Worm (Caenorhabditis elegans) whole organism, midembryonic: ENCODE measurements around the gene nlp-82.

ENCODE experiments used
- T22C8.4 ChIP-seq: fragments of 200-800 bp; sonication (Bioruptor generic); IDR thresholded peaks from 2 replicates; pipeline ENCODE4 v1.3.6; 2022; ENCODE audit warnings: missing genetic modification characterization, missing compliant biosample characterization
- cog-1 ChIP-seq: sonication (generic microtip); optimal IDR thresholded peaks from 2 replicates; lab custom pipeline; 2016; ENCODE audit warnings: missing genetic modification characterization, missing compliant biosample characterization
- flt-1 ChIP-seq: fragments of 200-800 bp; sonication (Bioruptor generic); IDR thresholded peaks from 2 replicates; pipeline ENCODE4 v1.3.6; 2022; ENCODE audit warnings: missing genetic modification characterization, missing compliant biosample characterization
- klf-2 ChIP-seq: fragments of 200-800 bp; sonication (Bioruptor generic); conservative IDR thresholded peaks from 2 replicates; pipeline ENCODE4 v1.3.6; 2022; ENCODE audit warnings: missing genetic modification reagents, missing genetic modification characterization, missing compliant biosample characterization
- med-1 ChIP-seq: sonication (generic microtip); optimal IDR thresholded peaks from 2 replicates; lab custom pipeline; 2017; ENCODE audit warnings: missing genetic modification characterization, mild to moderate bottlenecking, missing compliant biosample characterization, antibody characterized with exemption, missing genetic modification reagents; ENCODE audit not compliant: insufficient read depth
- ref-1 ChIP-seq: fragments of 200-800 bp; sonication (Bioruptor generic); conservative IDR thresholded peaks from 2 replicates; pipeline ENCODE4 v1.3.6; 2022; ENCODE audit warnings: missing genetic modification reagents, missing genetic modification characterization, missing compliant biosample characterization
- tab-1 ChIP-seq: fragments of 200-800 bp; sonication (Bioruptor generic); IDR thresholded peaks from 2 replicates; pipeline ENCODE4 v1.3.6; 2022; ENCODE audit warnings: missing genetic modification characterization, missing compliant biosample characterization
- ztf-23 ChIP-seq: fragments of 200-800 bp; sonication (Bioruptor generic); IDR thresholded peaks from 2 replicates; pipeline ENCODE4 v1.3.6; 2022; ENCODE audit warnings: missing genetic modification reagents, missing genetic modification characterization, missing compliant biosample characterization
- ztf-29 ChIP-seq: fragments of 200-800 bp; sonication (Bioruptor generic); IDR thresholded peaks from 2 replicates; pipeline ENCODE4 v1.3.6; 2022; ENCODE audit warnings: missing genetic modification reagents, missing genetic modification characterization, missing compliant biosample characterization

nlp-82 gene

DNA sequence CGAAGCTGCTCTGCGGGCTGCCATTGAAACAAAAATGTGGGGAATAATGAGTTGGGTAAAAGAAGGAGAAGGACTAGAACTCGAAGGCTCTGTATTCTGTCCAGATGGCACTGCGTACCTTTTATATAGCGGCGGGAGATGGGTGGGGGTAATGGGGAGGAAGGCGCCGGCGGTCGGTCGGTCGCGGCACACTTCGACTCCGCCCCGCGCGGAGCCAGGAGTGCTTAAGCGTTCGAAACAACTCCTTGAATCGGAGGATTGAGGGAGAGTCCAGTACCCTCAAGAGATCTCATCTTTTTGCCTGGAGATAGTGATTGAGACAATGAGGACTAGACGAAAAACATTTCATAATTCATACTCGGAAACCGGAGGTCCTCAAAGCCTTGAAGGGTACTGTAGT, 27.0 kb downstream of the nlp-82 start, which contains the start of gene abu-14:
abu-14 (minus strand) TSS at position 81 of the 400 bp plus-strand sequence.
- no peak for TF ChIP-seq klf-2 (GFP tag; lab: Robert Waterston, UW)
- TF ChIP-seq tab-1 = no peak
- TF ChIP-seq T22C8.4 (GFP tag; lab: Robert Waterston, UW) = no peak
- no peak for TF ChIP-seq ztf-23 (GFP tag; lab: Robert Waterston, UW)
- no peak for TF ChIP-seq ztf-29 (GFP tag; lab: Robert Waterston, UW)
- no peak for TF ChIP-seq flt-1
- TF ChIP-seq cog-1 (tag; lab: Kevin White, UChicago) = no peak
- no peak for TF ChIP-seq ref-1 (GFP tag; lab: Robert Waterston, UW)
- no peak for TF ChIP-seq med-1 (GFP tag; lab: Kevin White, UChicago)

DNA sequence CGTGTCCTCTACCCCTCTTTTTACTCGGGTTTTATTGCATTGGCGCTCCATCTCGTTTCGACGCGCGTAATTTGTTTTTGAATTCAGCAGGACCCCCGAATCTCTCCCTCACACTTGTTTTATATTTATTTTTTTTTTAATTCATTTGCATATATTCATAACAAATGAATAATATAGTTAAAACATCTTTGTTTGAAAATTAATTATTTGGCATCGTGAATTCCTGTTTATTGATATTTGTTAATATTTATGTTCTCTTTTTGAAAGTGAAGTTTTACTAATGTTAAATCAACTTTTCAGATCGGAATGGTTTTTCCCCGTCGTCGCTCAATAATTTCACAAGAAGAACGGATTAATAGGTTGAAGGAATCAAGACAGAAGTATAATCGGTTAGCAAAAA, 31.1 kb downstream of the nlp-82 start, which contains the start of gene ZK1067.3:
ZK1067.3 (plus strand) TSS at position 301 of the 400 bp plus-strand sequence.
- TF ChIP-seq tab-1 (no peak), klf-2 (GFP tag; lab: Robert Waterston, UW) (no peak), cog-1 (tag; lab: Kevin White, UChicago) (no peak), T22C8.4 (GFP tag; lab: Robert Waterston, UW) (no peak), ref-1 (GFP tag; lab: Robert Waterston, UW) (no peak), ztf-23 (GFP tag; lab: Robert Waterston, UW) (no peak), flt-1 (no peak), ztf-29 (GFP tag; lab: Robert Waterston, UW) (no peak), med-1 (GFP tag; lab: Kevin White, UChicago) (no peak)

DNA sequence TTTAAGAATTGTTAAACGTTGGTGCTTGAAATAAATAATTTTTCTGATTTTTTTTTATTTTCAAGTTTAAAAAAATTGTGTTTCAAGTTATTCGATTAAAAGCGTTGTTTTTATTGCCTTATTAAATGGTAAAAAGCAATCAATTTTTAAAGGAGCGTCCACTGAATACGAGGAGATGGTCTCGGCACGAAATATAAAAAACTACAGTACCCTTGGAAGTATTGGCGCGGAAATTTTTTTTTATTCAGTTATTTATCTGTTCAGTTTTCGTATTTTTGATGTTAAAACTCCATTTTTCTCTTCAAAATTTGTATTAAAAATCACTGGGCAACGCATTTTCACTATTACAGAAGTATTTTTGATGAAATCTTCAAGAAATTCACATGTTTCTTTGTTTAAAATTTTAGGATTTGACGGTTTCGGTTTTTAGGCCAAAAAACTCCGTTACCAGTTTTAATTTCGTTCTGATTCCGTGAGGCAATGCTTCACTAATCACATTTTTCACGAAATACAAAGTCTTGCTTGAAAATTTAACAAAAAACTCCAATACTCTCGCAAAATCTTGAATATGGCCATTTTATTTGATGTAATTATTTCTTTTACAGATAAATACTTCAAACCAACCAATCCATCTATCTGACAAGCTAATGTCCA, 40.9 kb downstream of the nlp-82 start, which contains the start of gene znfx-1:
znfx-1 (plus strand) TSS at position 604 of the 654 bp plus-strand sequence.
- TF ChIP-seq ztf-29 (GFP tag; lab: Robert Waterston, UW) (no peak), T22C8.4 (GFP tag; lab: Robert Waterston, UW) (no peak), ref-1 (GFP tag; lab: Robert Waterston, UW) (no peak), flt-1 (no peak), tab-1 (no peak), cog-1 (tag; lab: Kevin White, UChicago) (no peak), ztf-23 (GFP tag; lab: Robert Waterston, UW) (no peak), med-1 (GFP tag; lab: Kevin White, UChicago) (no peak), klf-2 (GFP tag; lab: Robert Waterston, UW) (no peak)

DNA sequence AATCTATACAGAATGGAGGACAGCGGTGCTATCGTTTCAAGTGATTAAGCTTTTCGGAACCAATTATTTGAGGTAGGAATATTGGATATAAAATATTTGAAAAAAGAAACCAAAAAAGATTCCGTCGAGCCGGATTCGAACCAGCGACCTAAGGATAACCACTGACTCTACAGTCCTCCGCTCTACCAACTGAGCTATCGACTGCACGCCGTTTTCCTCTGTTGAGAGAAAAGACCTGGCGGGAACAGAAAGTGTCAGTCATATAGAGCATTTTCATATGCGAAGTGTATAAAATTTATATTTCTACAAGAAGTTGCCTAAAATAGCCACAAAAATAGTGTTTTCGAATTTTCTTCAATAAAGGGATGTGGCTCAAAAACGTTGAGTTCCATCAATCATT, 42.4 kb downstream of the nlp-82 start:
- TF ChIP-seq ztf-23 (GFP tag; lab: Robert Waterston, UW) (no peak), ztf-29 (GFP tag; lab: Robert Waterston, UW) (no peak), flt-1 (no peak), cog-1 (tag; lab: Kevin White, UChicago) (no peak), T22C8.4 (GFP tag; lab: Robert Waterston, UW) (no peak), tab-1 (no peak)

DNA sequence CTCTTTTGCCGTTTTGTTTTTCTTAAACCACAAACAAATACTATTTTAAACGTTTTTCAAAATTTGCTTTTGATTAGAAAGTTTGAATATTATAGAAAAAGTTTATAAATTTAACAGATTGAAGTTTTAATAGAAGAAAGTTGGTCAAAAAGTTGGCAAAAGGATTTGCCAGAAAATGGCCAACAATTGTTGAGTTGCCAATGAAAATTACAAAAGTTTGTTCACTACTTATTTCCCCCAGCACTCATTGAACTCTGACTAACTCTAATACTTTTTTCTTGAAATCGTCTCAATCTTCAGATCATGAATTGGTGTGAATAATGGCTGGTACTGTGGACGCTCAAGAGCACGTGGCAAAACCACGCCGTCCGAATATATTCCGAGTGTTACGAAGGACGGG, 44.0 kb downstream of the nlp-82 start, which contains the start of gene ZK1067.4:
ZK1067.4 (plus strand) TSS at position 301 of the 400 bp plus-strand sequence.
- TF ChIP-seq ref-1 (GFP tag; lab: Robert Waterston, UW) (no peak), flt-1 (no peak), klf-2 (GFP tag; lab: Robert Waterston, UW) (no peak), ztf-29 (GFP tag; lab: Robert Waterston, UW) (no peak), tab-1 (no peak)
